Fruit fly (Drosophila melanogaster) whole organism, embryonic: Measurements from ENCODE around the gene Slh.

Experiments
- Atf3 ChIP-seq: fragments of 200-800 bp; sonication (Bioruptor generic); optimal IDR thresholded peaks from 3 replicates; lab custom pipeline; 2016; ENCODE audit warnings: missing biosample characterization, missing genetic modification characterization
- Awh ChIP-seq: fragments of 200-800 bp; sonication (Bioruptor generic); IDR thresholded peaks from 2 replicates; pipeline ENCODE4, ENCODE4 v1.3.6; 2022; ENCODE audit warnings: missing biosample characterization, missing genetic modification characterization
- CG17829 ChIP-seq: fragments of 200-800 bp; optimal IDR thresholded peaks from 2 replicates; lab custom pipeline; 2019; ENCODE audit warnings: missing biosample characterization, mild to moderate bottlenecking, missing genetic modification characterization, moderate library complexity
- CG32767 ChIP-seq: fragments of 200-800 bp; sonication (Bioruptor generic); IDR thresholded peaks from 2 replicates; pipeline ENCODE4 v1.3.6; 2022; ENCODE audit warnings: missing biosample characterization, missing genetic modification characterization
- CHES-1-like ChIP-seq: fragments of 200-800 bp; sonication (Bioruptor generic); optimal IDR thresholded peaks from 2 replicates; lab custom pipeline; 2016; ENCODE audit warnings: missing biosample characterization, missing genetic modification characterization
- Dll ChIP-seq: fragments of 200-800 bp; sonication (Bioruptor generic); IDR thresholded peaks from 4 replicates; pipeline ENCODE4 v1.3.6; 2022; ENCODE audit warnings: missing biosample characterization, missing genetic modification characterization; ENCODE audit not compliant: partially characterized antibody
- MTF-1 ChIP-seq: fragments of 200-800 bp; sonication (Bioruptor generic); optimal IDR thresholded peaks from 2 replicates; lab custom pipeline; 2018; ENCODE audit warnings: missing biosample characterization, mild to moderate bottlenecking, missing genetic modification characterization, borderline replicate concordance
- Trl ChIP-seq, 3 experiments: fragments of >200 bp in 2 of 3; fragments of 200-800 bp in 1 of 3; sonication (Bioruptor generic) in 1 of 3; optimal IDR thresholded peaks; 2 replicates in 1 of 3; 3 replicates in 2 of 3; lab custom pipeline; 2016 to 2017; ENCODE audit warnings: missing biosample characterization in 1 of 3, missing genetic modification characterization in 1 of 3
- kah ChIP-seq: fragments of 200-800 bp; sonication (Bioruptor generic); optimal IDR thresholded peaks from 2 replicates; lab custom pipeline; 2018; ENCODE audit warnings: missing biosample characterization, mild to moderate bottlenecking, missing genetic modification characterization
- kay ChIP-seq: fragments of 200-800 bp; sonication (Bioruptor generic); optimal IDR thresholded peaks from 2 replicates; lab custom pipeline; 2016; ENCODE audit warnings: missing biosample characterization, missing genetic modification characterization
- klu ChIP-seq: fragments of 200-800 bp; sonication (Bioruptor generic); IDR thresholded peaks from 2 replicates; pipeline ENCODE4 v1.3.6; 2022; ENCODE audit warnings: missing biosample characterization, missing genetic modification characterization
- kni ChIP-seq: fragments of 200-800 bp; sonication (Bioruptor generic); optimal IDR thresholded peaks from 3 replicates; lab custom pipeline; 2017; ENCODE audit warnings: mild to moderate bottlenecking, missing biosample characterization, missing genetic modification reagents, missing genetic modification characterization
- pita ChIP-seq: fragments of 200-800 bp; sonication (Bioruptor generic); optimal IDR thresholded peaks from 2 replicates; lab custom pipeline; 2017; ENCODE audit warnings: missing biosample characterization, mild to moderate bottlenecking, missing genetic modification characterization
- tll ChIP-seq, 2 experiments: fragments of 200-800 bp in 1 of 2; fragments of >200 bp in 1 of 2; sonication (Bioruptor generic) in 1 of 2; optimal IDR thresholded peaks; 2 replicates each; lab custom pipeline; 2017 to 2019; ENCODE audit warnings: missing biosample characterization in 2 of 2, missing genetic modification characterization in 2 of 2, mild to moderate bottlenecking in 1 of 2, moderate library complexity in 1 of 2

DNA sequence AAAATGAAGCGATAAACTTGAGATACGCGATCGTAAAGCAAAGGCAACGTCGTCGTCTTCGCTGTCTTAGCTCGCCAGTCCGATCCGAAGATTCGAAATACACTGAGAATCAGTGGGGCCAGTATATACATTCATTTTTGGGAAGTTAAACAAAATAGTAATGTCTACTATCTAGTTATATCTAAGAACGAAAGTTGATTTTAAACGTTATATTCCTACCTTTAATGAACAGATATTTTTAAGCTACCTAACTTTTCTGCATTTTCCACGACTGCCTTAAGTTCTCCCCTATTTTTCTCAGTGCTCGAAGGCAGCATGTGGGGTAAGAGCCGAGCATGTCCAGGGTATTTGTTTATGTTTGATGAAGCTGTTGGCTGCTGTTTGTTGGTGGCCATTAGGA, 5.6 kb downstream of the Slh start:
- no peak for TF ChIP-seq MTF-1 (GFP tag; lab: Kevin White, UChicago)
- TF ChIP-seq Trl (optimal IDR thresholded peaks at IDR 0.05; lab: Kevin White, UChicago), result no peak
- TF ChIP-seq Trl (GFP tag; optimal IDR thresholded peaks at IDR 0.05; lab: Kevin White, UChicago), result no peak
- TF ChIP-seq tll (GFP tag; optimal IDR thresholded peaks at IDR 0.05; lab: Kevin White, UChicago), result no peak
- TF ChIP-seq CHES-1-like (GFP tag; lab: Kevin White, UChicago), result no peak
- no peak for TF ChIP-seq kni (GFP tag; lab: Kevin White, UChicago)
- TF ChIP-seq CG32767 (GFP tag; lab: Robert Waterston, UW), result no peak
- no peak for TF ChIP-seq Atf3 (GFP tag; lab: Kevin White, UChicago)
- no peak for TF ChIP-seq Awh
- no peak for TF ChIP-seq klu (GFP tag; lab: Robert Waterston, UW)
- no peak for TF ChIP-seq CG17829 (tag; lab: Kevin White, UChicago)
- TF ChIP-seq Dll, result no peak
- TF ChIP-seq kah (GFP tag; lab: Kevin White, UChicago), result no peak
- no peak for TF ChIP-seq pita (GFP tag; lab: Kevin White, UChicago)
- no peak for TF ChIP-seq kay (GFP tag; lab: Kevin White, UChicago)
